Worm (Caenorhabditis elegans) whole organism, L1 larva: ENCODE results near the gene let-767.

Experiments used
- C04F5.9 ChIP-seq: sonication (generic microtip); optimal IDR thresholded peaks from 2 replicates; lab custom pipeline; 2016; ENCODE audit warnings: missing genetic modification characterization, missing compliant biosample characterization
- C16A3.4 ChIP-seq: fragments of 150-350 bp; optimal IDR thresholded peaks from 2 replicates; lab custom pipeline; 2014; ENCODE audit warnings: missing biosample characterization, missing genetic modification characterization
- C34B4.2 ChIP-seq: sonication (generic microtip); optimal IDR thresholded peaks from 2 replicates; lab custom pipeline; 2017; ENCODE audit warnings: mild to moderate bottlenecking, missing genetic modification characterization, missing compliant biosample characterization
- F16B12.6 ChIP-seq: fragments of 150-350 bp; optimal IDR thresholded peaks from 2 replicates; lab custom pipeline; 2014; ENCODE audit warnings: missing biosample characterization, missing genetic modification characterization
- Y116A8C.19 ChIP-seq: sonication (generic microtip); optimal IDR thresholded peaks from 2 replicates; lab custom pipeline; 2016; ENCODE audit warnings: missing compliant biosample characterization, missing genetic modification characterization, borderline replicate concordance
- alr-1 ChIP-seq: fragments of 200-800 bp; sonication (Bioruptor generic); optimal IDR thresholded peaks from 2 replicates; lab custom pipeline; 2018; ENCODE audit warnings: borderline replicate concordance, mild to moderate bottlenecking, missing genetic modification characterization, missing compliant biosample characterization
- aly-2 ChIP-seq: fragments of 150-350 bp; optimal IDR thresholded peaks from 2 replicates; lab custom pipeline; 2014; ENCODE audit warnings: missing biosample characterization, missing genetic modification characterization
- ama-1 ChIP-seq: fragments of 150-350 bp; optimal IDR thresholded peaks from 2 replicates; lab custom pipeline; 2014
- blmp-1 ChIP-seq: fragments of 150-350 bp; optimal IDR thresholded peaks from 2 replicates; lab custom pipeline; 2014; ENCODE audit warnings: missing biosample characterization, missing genetic modification characterization
- ceh-63 ChIP-seq: fragments of 200-800 bp; sonication (Bioruptor generic); optimal IDR thresholded peaks from 2 replicates; lab custom pipeline; 2018; ENCODE audit warnings: mild to moderate bottlenecking, missing genetic modification characterization, missing compliant biosample characterization
- ceh-8 ChIP-seq: fragments of 200-800 bp; sonication (Bioruptor generic); optimal IDR thresholded peaks from 2 replicates; lab custom pipeline; 2018; ENCODE audit warnings: mild to moderate bottlenecking, missing genetic modification characterization, moderate library complexity, missing compliant biosample characterization
- ceh-82 ChIP-seq, 3 experiments: fragments of 150-350 bp in 1 of 3; sonication (generic microtip) in 2 of 3; optimal IDR thresholded peaks; 2 replicates each; lab custom pipeline; 2014 to 2017; ENCODE audit warnings: missing biosample characterization in 3 of 3, missing genetic modification characterization in 3 of 3
- ceh-90 ChIP-seq: sonication (generic microtip); optimal IDR thresholded peaks from 2 replicates; lab custom pipeline; 2016; ENCODE audit warnings: missing genetic modification characterization, missing compliant biosample characterization
- ces-1 ChIP-seq: fragments of 150-350 bp; optimal IDR thresholded peaks from 2 replicates; lab custom pipeline; 2014; ENCODE audit warnings: missing biosample characterization, missing genetic modification reagents, missing genetic modification characterization
- dsc-1 ChIP-seq: sonication (generic microtip); optimal IDR thresholded peaks from 2 replicates; lab custom pipeline; 2016; ENCODE audit warnings: mild to moderate bottlenecking, missing genetic modification characterization, missing compliant biosample characterization
- efl-1 ChIP-seq, 4 experiments: fragments of 150-350 bp; optimal IDR thresholded peaks in 3 of 4; peaks in 1 of 4; 1 replicate in 1 of 4; 2 replicates in 3 of 4; lab custom pipeline; 2014; ENCODE audit warnings: missing biosample characterization in 2 of 4, missing genetic modification characterization in 2 of 4, missing genetic modification reagents in 2 of 4
- egl-13 ChIP-seq: sonication (generic microtip); optimal IDR thresholded peaks from 2 replicates; lab custom pipeline; 2016; ENCODE audit warnings: missing genotype, missing genetic modification reagents, missing genetic modification characterization, missing compliant biosample characterization
- egl-27 ChIP-seq, 2 experiments: fragments of 150-350 bp in 1 of 2; sonication (generic microtip); optimal IDR thresholded peaks; 3 replicates each; lab custom pipeline; 2017 to 2018; ENCODE audit warnings: missing biosample characterization in 2 of 2, missing genetic modification characterization in 2 of 2, missing genetic modification reagents in 2 of 2
- fkh-4 ChIP-seq: sonication (generic microtip); optimal IDR thresholded peaks from 2 replicates; lab custom pipeline; 2016; ENCODE audit warnings: missing compliant biosample characterization, missing genetic modification characterization, borderline replicate concordance
- fkh-8 ChIP-seq: sonication (generic microtip); optimal IDR thresholded peaks from 2 replicates; lab custom pipeline; 2016; ENCODE audit warnings: mild to moderate bottlenecking, missing genetic modification characterization, missing compliant biosample characterization
- fos-1 ChIP-seq: fragments of 150-350 bp; optimal IDR thresholded peaks from 2 replicates; lab custom pipeline; 2014; ENCODE audit warnings: missing biosample characterization, missing genetic modification characterization
- grh-1 ChIP-seq: fragments of 200-800 bp; sonication (Bioruptor generic); IDR thresholded peaks from 2 replicates; pipeline ENCODE4 v1.3.6; 2022; ENCODE audit warnings: missing genetic modification reagents, missing genetic modification characterization, missing compliant biosample characterization
- hlh-4 ChIP-seq: sonication (generic microtip); optimal IDR thresholded peaks from 2 replicates; lab custom pipeline; 2016; ENCODE audit warnings: mild to moderate bottlenecking, missing genetic modification characterization, missing compliant biosample characterization
- hpl-2 ChIP-seq: fragments of 150-350 bp; optimal IDR thresholded peaks from 2 replicates; lab custom pipeline; 2014; ENCODE audit warnings: missing biosample characterization, missing genetic modification reagents, missing genetic modification characterization
- jun-1 ChIP-seq: fragments of 150-350 bp; optimal IDR thresholded peaks from 2 replicates; lab custom pipeline; 2014; ENCODE audit warnings: missing biosample characterization, missing genetic modification reagents, missing genetic modification characterization
- lin-13 ChIP-seq: fragments of 150-350 bp; optimal IDR thresholded peaks from 2 replicates; lab custom pipeline; 2014; ENCODE audit warnings: missing biosample characterization, missing genetic modification reagents, missing genetic modification characterization
- lin-14 ChIP-seq: fragments of 200-800 bp; sonication (Bioruptor generic); optimal IDR thresholded peaks from 2 replicates; lab custom pipeline; 2018; ENCODE audit warnings: mild to moderate bottlenecking, missing genetic modification characterization, moderate library complexity, missing compliant biosample characterization
- lin-15B ChIP-seq: fragments of 150-350 bp; sonication (generic microtip); optimal IDR thresholded peaks from 3 replicates; lab custom pipeline; 2014; ENCODE audit warnings: missing biosample characterization, missing genetic modification characterization
- lin-35 ChIP-seq, 2 experiments: fragments of 150-350 bp; optimal IDR thresholded peaks; 2 replicates each; lab custom pipeline; 2014; ENCODE audit warnings: missing biosample characterization in 2 of 2, missing genetic modification characterization in 2 of 2, missing genetic modification reagents in 2 of 2
- lin-39 ChIP-seq: fragments of 150-350 bp; optimal IDR thresholded peaks from 2 replicates; lab custom pipeline; 2014; ENCODE audit warnings: missing biosample characterization, missing genetic modification reagents, missing genetic modification characterization
- lsy-2 ChIP-seq, 2 experiments: fragments of 150-350 bp; optimal IDR thresholded peaks; 2 replicates each; lab custom pipeline; 2014; ENCODE audit warnings: missing biosample characterization in 2 of 2, missing genetic modification characterization in 2 of 2
- mab-9 ChIP-seq: fragments of 200-800 bp; sonication (Bioruptor generic); IDR thresholded peaks from 2 replicates; pipeline ENCODE4 v1.3.6; 2022; ENCODE audit warnings: missing genetic modification reagents, missing genetic modification characterization, missing compliant biosample characterization
- mdl-1 ChIP-seq, 2 experiments: fragments of 150-350 bp; optimal IDR thresholded peaks; 2 replicates each; lab custom pipeline; 2014 to 2017; ENCODE audit warnings: missing biosample characterization in 2 of 2, missing genetic modification characterization in 2 of 2, inconsistent platforms in 1 of 2
- nhr-11 ChIP-seq: fragments of 150-350 bp; optimal IDR thresholded peaks from 2 replicates; lab custom pipeline; 2014; ENCODE audit warnings: missing biosample characterization, missing genetic modification characterization
- nhr-28 ChIP-seq: fragments of 150-350 bp; optimal IDR thresholded peaks from 2 replicates; lab custom pipeline; 2014; ENCODE audit warnings: missing biosample characterization, missing genetic modification characterization
- nhr-47 ChIP-seq: sonication (generic microtip); optimal IDR thresholded peaks from 2 replicates; lab custom pipeline; 2016; ENCODE audit warnings: mild to moderate bottlenecking, missing genetic modification characterization, moderate library complexity, missing compliant biosample characterization
- nhr-71 ChIP-seq: sonication (generic microtip); optimal IDR thresholded peaks from 2 replicates; lab custom pipeline; 2016; ENCODE audit warnings: mild to moderate bottlenecking, missing genetic modification characterization, moderate library complexity, missing compliant biosample characterization
- nhr-85 ChIP-seq: sonication (generic microtip); peaks from one replicate; lab custom pipeline; 2016; ENCODE audit warnings: missing genetic modification characterization, inconsistent platforms, missing compliant biosample characterization
- pax-3 ChIP-seq: fragments of 200-800 bp; sonication (Bioruptor generic); optimal IDR thresholded peaks from 2 replicates; lab custom pipeline; 2018; ENCODE audit warnings: mild to moderate bottlenecking, missing genetic modification characterization, moderate library complexity, missing compliant biosample characterization
- rnt-1 ChIP-seq: sonication (generic microtip); optimal IDR thresholded peaks from 2 replicates; lab custom pipeline; 2016; ENCODE audit warnings: mild to moderate bottlenecking, missing genetic modification characterization, moderate library complexity, missing compliant biosample characterization
- skn-1 ChIP-seq: fragments of 150-350 bp; optimal IDR thresholded peaks from 2 replicates; lab custom pipeline; 2014; ENCODE audit warnings: missing biosample characterization, missing genetic modification characterization
- snu-23 ChIP-seq: sonication (generic microtip); optimal IDR thresholded peaks from 2 replicates; lab custom pipeline; 2016; ENCODE audit warnings: missing genetic modification characterization, missing compliant biosample characterization
- sox-4 ChIP-seq: sonication (generic microtip); optimal IDR thresholded peaks from 2 replicates; lab custom pipeline; 2016; ENCODE audit warnings: missing genetic modification characterization, missing compliant biosample characterization
- sup-37 ChIP-seq: fragments of 200-800 bp; sonication (Bioruptor generic); optimal IDR thresholded peaks from 2 replicates; lab custom pipeline; 2018; ENCODE audit warnings: mild to moderate bottlenecking, missing genetic modification characterization, missing compliant biosample characterization
- swsn-7 ChIP-seq: sonication (generic microtip); optimal IDR thresholded peaks from 2 replicates; lab custom pipeline; 2016; ENCODE audit warnings: missing genetic modification characterization, missing compliant biosample characterization
- tlp-1 ChIP-seq: fragments of 150-350 bp; optimal IDR thresholded peaks from 2 replicates; lab custom pipeline; 2014; ENCODE audit warnings: missing biosample characterization, missing genetic modification characterization
- unc-30 ChIP-seq: sonication (generic microtip); optimal IDR thresholded peaks from 2 replicates; lab custom pipeline; 2017; ENCODE audit warnings: missing biosample characterization, missing genetic modification characterization
- unc-62 ChIP-seq: fragments of 150-350 bp; optimal IDR thresholded peaks from 2 replicates; lab custom pipeline; 2014; ENCODE audit warnings: missing biosample characterization, missing genetic modification reagents, missing genetic modification characterization
- unc-98 ChIP-seq: fragments of 200-800 bp; sonication (Bioruptor generic); IDR thresholded peaks from 2 replicates; pipeline ENCODE4 v1.3.6; 2022; ENCODE audit warnings: missing genetic modification characterization, missing compliant biosample characterization
- vab-15 ChIP-seq: sonication (generic microtip); optimal IDR thresholded peaks from 2 replicates; lab custom pipeline; 2017; ENCODE audit warnings: missing genotype, mild to moderate bottlenecking, missing genetic modification characterization, missing compliant biosample characterization
- ztf-11 ChIP-seq, 2 experiments: sonication (generic microtip); optimal IDR thresholded peaks; 2 replicates each; lab custom pipeline; 2016 to 2017; ENCODE audit warnings: missing genetic modification characterization in 2 of 2, missing biosample characterization in 1 of 2, missing compliant biosample characterization in 1 of 2
- ztf-4 ChIP-seq: fragments of 150-350 bp; optimal IDR thresholded peaks from 2 replicates; lab custom pipeline; 2014; ENCODE audit warnings: missing biosample characterization, missing genetic modification characterization

let-767 gene

DNA sequence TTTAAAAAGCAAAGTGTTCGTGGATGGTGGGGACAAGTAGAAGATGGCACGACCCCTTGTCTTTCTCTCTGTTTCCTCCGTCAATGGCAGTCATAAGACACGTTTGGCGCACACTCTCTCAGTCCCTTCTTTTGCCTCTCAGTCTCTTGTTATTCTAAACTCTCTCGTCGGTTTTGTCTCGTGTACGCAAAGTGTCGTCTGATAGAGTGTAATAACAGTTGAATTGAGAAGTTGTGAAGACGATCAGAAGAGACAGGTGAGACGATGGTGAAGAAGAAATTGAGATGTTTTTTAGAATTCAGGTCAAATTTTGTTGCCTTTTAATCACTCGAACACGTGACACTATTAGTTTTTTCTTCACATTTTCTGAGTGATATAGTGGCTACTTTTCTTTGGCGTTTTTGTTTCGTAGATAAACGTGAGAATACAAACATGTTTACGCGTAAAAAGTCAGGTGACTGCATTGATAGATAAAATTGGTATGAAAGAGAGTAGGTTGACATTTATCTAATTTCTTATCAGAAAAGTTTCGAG is 36.6 kb downstream of the let-767 start, which contains the start of gene F47D12.9:
Gene F47D12.9, minus strand, starts transcription at position 267 of the 534 bp plus-strand sequence.
- TF ChIP-seq ces-1, result no peak
- TF ChIP-seq ama-1 (lab: Kevin White, UChicago), result peak; percentile 61
- peak; percentile 23 for TF ChIP-seq vab-15 (tag; lab: Kevin White, UChicago)
- no peak for TF ChIP-seq ceh-90 (tag; lab: Kevin White, UChicago)
- TF ChIP-seq lin-39 (tag; lab: Kevin White, UChicago), result peak; percentile 20
- TF ChIP-seq aly-2 (tag; lab: Kevin White, UChicago), result no peak
- peak; percentile 28 to 80 (median 45) for TF ChIP-seq ceh-82 (tag; optimal IDR thresholded peaks at IDR 0.05; lab: Kevin White, UChicago)
- TF ChIP-seq dsc-1, result no peak
- no peak for TF ChIP-seq hpl-2 (GFP tag; lab: Kevin White, UChicago)
- TF ChIP-seq lsy-2 (tag; optimal IDR thresholded peaks at IDR 0.05; lab: Kevin White, UChicago), result peak; percentile 77 to 92
- no peak for TF ChIP-seq unc-98 (GFP tag; lab: Robert Waterston, UW)
- no peak for TF ChIP-seq fkh-4 (tag; lab: Kevin White, UChicago)
- TF ChIP-seq Y116A8C.19, result no peak
- no peak for TF ChIP-seq unc-62 (GFP tag; lab: Kevin White, UChicago)
- no peak for TF ChIP-seq C34B4.2
- TF ChIP-seq mab-9 (GFP tag; lab: Robert Waterston, UW), result no peak
- peak; percentile 78 to 84 for TF ChIP-seq lin-35 (GFP tag; optimal IDR thresholded peaks at IDR 0.05; lab: Kevin White, UChicago)
- TF ChIP-seq lin-13 (GFP tag; lab: Kevin White, UChicago), result peak; percentile 68
- TF ChIP-seq rnt-1 (tag; lab: Kevin White, UChicago), result peak; percentile 81
- TF ChIP-seq egl-13 (tag; lab: Kevin White, UChicago), result no peak
- peak; percentile 15 for TF ChIP-seq sup-37 (GFP tag; lab: Kevin White, UChicago)
- no peak for TF ChIP-seq ceh-63 (GFP tag; lab: Kevin White, UChicago)
- TF ChIP-seq C04F5.9, result no peak
- peak; percentile 51 for TF ChIP-seq nhr-11 (tag; lab: Kevin White, UChicago)
- no peak for TF ChIP-seq unc-30 (tag; lab: Kevin White, UChicago)
- peak; percentile 67 for TF ChIP-seq blmp-1 (tag; lab: Kevin White, UChicago)
- no peak for TF ChIP-seq ceh-8 (GFP tag; lab: Kevin White, UChicago)
- no peak for TF ChIP-seq tlp-1
- peak; percentile 89 for TF ChIP-seq nhr-71 (tag; lab: Kevin White, UChicago)
- peak; percentile 92 for TF ChIP-seq nhr-85 (tag; lab: Kevin White, UChicago)
- TF ChIP-seq sox-4, result no peak
- peak; percentile 23 to 82 for TF ChIP-seq mdl-1 (tag; optimal IDR thresholded peaks at IDR 0.05; lab: Kevin White, UChicago)
- TF ChIP-seq pax-3 (tag; lab: Kevin White, UChicago), result peak; percentile 45
- TF ChIP-seq skn-1 (tag; lab: Kevin White, UChicago), result peak; percentile 70
- TF ChIP-seq fos-1 (tag; lab: Kevin White, UChicago), result no peak
- peak; percentile 82 for TF ChIP-seq fkh-8
- TF ChIP-seq egl-27 (tag; optimal IDR thresholded peaks at IDR 0.05; lab: Kevin White, UChicago), result peak in 1 of 2 experiments; percentile 43
- no peak for TF ChIP-seq ztf-11 (tag; optimal IDR thresholded peaks at IDR 0.05; lab: Kevin White, UChicago)
- TF ChIP-seq F16B12.6 (tag; lab: Kevin White, UChicago), result peak; percentile 89
- peak; percentile 36 for TF ChIP-seq ztf-4 (tag; lab: Kevin White, UChicago)
- peak; percentile 62 for TF ChIP-seq grh-1 (GFP tag; lab: Robert Waterston, UW)
- TF ChIP-seq lin-15B (tag; lab: Kevin White, UChicago), result peak; percentile 37
- TF ChIP-seq hlh-4, result no peak
- TF ChIP-seq C16A3.4 (tag; lab: Kevin White, UChicago), result peak; percentile 80
- no peak for TF ChIP-seq alr-1 (tag; lab: Kevin White, UChicago)
- peak; percentile 96 for TF ChIP-seq lin-14
- peak; percentile 94 for TF ChIP-seq snu-23
- TF ChIP-seq nhr-28 (tag; lab: Kevin White, UChicago), result no peak
- peak; percentile 80 to 84 for TF ChIP-seq efl-1 (optimal IDR thresholded peaks at IDR 0.05; lab: Kevin White, UChicago)
- TF ChIP-seq efl-1 (GFP tag; optimal IDR thresholded peaks at IDR 0.05 in 1 of 2; lab: Kevin White, UChicago), result peak; percentile 73 to 97
- peak; percentile 80 for TF ChIP-seq swsn-7 (tag; lab: Kevin White, UChicago)
- TF ChIP-seq nhr-47 (tag; lab: Kevin White, UChicago), result peak; percentile 69
- TF ChIP-seq jun-1 (tag; lab: Kevin White, UChicago), result peak; percentile 63
